Fruit fly (Drosophila melanogaster) whole organism, wandering third instar larva: ENCODE data around the gene CG17362.

Experiments
- Abd-B ChIP-seq: fragments of >200 bp; optimal IDR thresholded peaks from 2 replicates; lab custom pipeline; 2017; ENCODE audit warnings: missing biosample characterization, missing genetic modification characterization
- CG32264 ChIP-seq: fragments of 200-800 bp; sonication (Bioruptor generic); optimal IDR thresholded peaks from 2 replicates; lab custom pipeline; 2016; ENCODE audit warnings: missing biosample characterization, missing genetic modification characterization
- CG9705 ChIP-seq: fragments of 200-800 bp; sonication (Bioruptor generic); optimal IDR thresholded peaks from 2 replicates; lab custom pipeline; 2018; ENCODE audit warnings: missing biosample characterization, mild to moderate bottlenecking, missing genetic modification characterization
- CrebA ChIP-seq: fragments of 200-800 bp; sonication (Bioruptor generic); optimal IDR thresholded peaks from 2 replicates; lab custom pipeline; 2016; ENCODE audit warnings: missing biosample characterization, mild to moderate bottlenecking, missing genetic modification characterization, borderline replicate concordance
- Dfd ChIP-seq: fragments of >200 bp; optimal IDR thresholded peaks from 2 replicates; lab custom pipeline; 2017; ENCODE audit warnings: missing biosample characterization, missing genetic modification characterization
- Dif ChIP-seq: fragments of 200-275, 200-300 bp; sonication (Bioruptor generic); optimal IDR thresholded peaks from 2 replicates; lab custom pipeline; 2018; ENCODE audit warnings: missing biosample characterization, missing genetic modification characterization; ENCODE audit not compliant: partially characterized antibody
- GATAd ChIP-seq: sonication (Bioruptor generic); optimal IDR thresholded peaks from 2 replicates; lab custom pipeline; 2016; ENCODE audit warnings: missing biosample characterization, missing genetic modification characterization
- HLH106 ChIP-seq: fragments of 200-800 bp; optimal IDR thresholded peaks from 3 replicates; lab custom pipeline; 2019; ENCODE audit warnings: missing biosample characterization, mild to moderate bottlenecking, missing genetic modification characterization, moderate library complexity
- Hnf4 ChIP-seq: fragments of 200-800 bp; sonication (Bioruptor generic); optimal IDR thresholded peaks from 2 replicates; lab custom pipeline; 2016; ENCODE audit warnings: missing biosample characterization, mild to moderate bottlenecking, missing genetic modification characterization
- Hr78 ChIP-seq: fragments of >200 bp; optimal IDR thresholded peaks from 2 replicates; lab custom pipeline; 2017; ENCODE audit warnings: missing biosample characterization, missing genetic modification characterization
- Hr83 ChIP-seq: fragments of 200-300 bp; sonication (Bioruptor generic); optimal IDR thresholded peaks from 2 replicates; lab custom pipeline; 2016; ENCODE audit warnings: missing biosample characterization, mild to moderate bottlenecking, missing genetic modification characterization, moderate library complexity; ENCODE audit not compliant: poor library complexity, severe bottlenecking
- Jra ChIP-seq: sonication (Bioruptor generic); optimal IDR thresholded peaks from 2 replicates; lab custom pipeline; 2016; ENCODE audit warnings: missing biosample characterization, missing genetic modification characterization
- Mio ChIP-seq: sonication (Bioruptor generic); optimal IDR thresholded peaks from 2 replicates; lab custom pipeline; 2016; ENCODE audit warnings: missing biosample characterization, missing genetic modification characterization
- Myc ChIP-seq: fragments of >200 bp; optimal IDR thresholded peaks from 2 replicates; lab custom pipeline; 2017
- N ChIP-seq: fragments of >200 bp; optimal IDR thresholded peaks from 2 replicates; lab custom pipeline; 2018; ENCODE audit warnings: missing biosample characterization, missing external identifiers, missing genetic modification characterization
- OdsH ChIP-seq: fragments of 200-800 bp; sonication (Bioruptor generic); optimal IDR thresholded peaks from 2 replicates; lab custom pipeline; 2016; ENCODE audit warnings: missing biosample characterization, mild to moderate bottlenecking, missing genetic modification characterization
- Rel ChIP-seq, 2 experiments: fragments of 200-800 bp; sonication (Bioruptor generic) in 1 of 2; optimal IDR thresholded peaks; 2 replicates in 1 of 2; 3 replicates in 1 of 2; lab custom pipeline; 2016 to 2019; ENCODE audit warnings: mild to moderate bottlenecking in 2 of 2, missing biosample characterization in 2 of 2, missing genetic modification characterization in 2 of 2, moderate library complexity in 1 of 2
- Sp1 ChIP-seq: fragments of 200-800 bp; sonication (Bioruptor generic); optimal IDR thresholded peaks from 3 replicates; lab custom pipeline; 2019; ENCODE audit warnings: missing biosample characterization, mild to moderate bottlenecking, missing genetic modification characterization, moderate library complexity
- Vsx2 ChIP-seq: fragments of 200-300, 225-300 bp; sonication (Bioruptor generic); optimal IDR thresholded peaks from 2 replicates; lab custom pipeline; 2018; ENCODE audit warnings: missing biosample characterization, missing genetic modification characterization; ENCODE audit not compliant: partially characterized antibody
- br ChIP-seq: fragments of 200-800 bp; sonication (Bioruptor generic); optimal IDR thresholded peaks from 2 replicates; lab custom pipeline; 2016; ENCODE audit warnings: missing biosample characterization, missing genetic modification characterization
- brk ChIP-seq: fragments of 200-800 bp; sonication (Bioruptor generic); optimal IDR thresholded peaks from 2 replicates; lab custom pipeline; 2016; ENCODE audit warnings: missing biosample characterization, mild to moderate bottlenecking, missing genetic modification characterization
- dl ChIP-seq, 2 experiments: fragments of 175-275, 200-275 bp in 1 of 2; fragments of 200-275 bp in 1 of 2; sonication (Bioruptor generic); optimal IDR thresholded peaks; lab custom pipeline; 2018; ENCODE audit warnings: mild to moderate bottlenecking in 2 of 2, missing biosample characterization in 2 of 2, missing genetic modification characterization in 2 of 2, moderate library complexity in 2 of 2; ENCODE audit not compliant: partially characterized antibody in 2 of 2, insufficient read depth in 1 of 2
- dmrt93B ChIP-seq: fragments of 200-800 bp; sonication (Bioruptor generic); optimal IDR thresholded peaks from 2 replicates; lab custom pipeline; 2018; ENCODE audit warnings: missing biosample characterization, mild to moderate bottlenecking, missing genetic modification characterization
- dsf ChIP-seq: sonication (Bioruptor generic); optimal IDR thresholded peaks from 2 replicates; lab custom pipeline; 2016; ENCODE audit warnings: missing biosample characterization, missing genetic modification characterization, borderline replicate concordance
- ey ChIP-seq: fragments of 200-800 bp; sonication (Bioruptor generic); optimal IDR thresholded peaks from 2 replicates; lab custom pipeline; 2016; ENCODE audit warnings: missing biosample characterization, missing genetic modification characterization
- foxo ChIP-seq, 2 experiments: fragments of 200-800 bp; sonication (Bioruptor generic); optimal IDR thresholded peaks; 2 replicates in 1 of 2; 3 replicates in 1 of 2; lab custom pipeline; 2016 to 2017; ENCODE audit warnings: missing biosample characterization in 2 of 2, missing genetic modification characterization in 2 of 2
- fru ChIP-seq: fragments of 200-800 bp; sonication (Bioruptor generic); optimal IDR thresholded peaks from 3 replicates; lab custom pipeline; 2016; ENCODE audit warnings: missing biosample characterization, mild to moderate bottlenecking, missing genetic modification characterization
- h ChIP-seq: fragments of 200-800 bp; sonication (Bioruptor generic); optimal IDR thresholded peaks from 3 replicates; lab custom pipeline; 2016; ENCODE audit warnings: missing biosample characterization, mild to moderate bottlenecking, missing genetic modification characterization
- jim ChIP-seq: fragments of 175-275, 200-325 bp; sonication (Bioruptor generic); optimal IDR thresholded peaks from 2 replicates; lab custom pipeline; 2016; ENCODE audit warnings: missing biosample characterization, mild to moderate bottlenecking, missing genetic modification characterization
- lola ChIP-seq: fragments of >200 bp; optimal IDR thresholded peaks from 2 replicates; lab custom pipeline; 2017; ENCODE audit warnings: missing biosample characterization, missing genetic modification characterization
- pan ChIP-seq: fragments of >200 bp; optimal IDR thresholded peaks from 2 replicates; lab custom pipeline; 2017
- psq ChIP-seq: fragments of 200-800 bp; sonication (Bioruptor generic); optimal IDR thresholded peaks from 3 replicates; lab custom pipeline; 2017; ENCODE audit warnings: missing biosample characterization, mild to moderate bottlenecking, missing genetic modification characterization, moderate library complexity
- rgr ChIP-seq: fragments of 200-800 bp; sonication (Bioruptor generic); optimal IDR thresholded peaks from 3 replicates; lab custom pipeline; 2016; ENCODE audit warnings: missing biosample characterization, mild to moderate bottlenecking, missing genetic modification characterization
- sage ChIP-seq: fragments of 200-800 bp; sonication (Bioruptor generic); optimal IDR thresholded peaks from 2 replicates; lab custom pipeline; 2016; ENCODE audit warnings: missing biosample characterization, mild to moderate bottlenecking, missing genetic modification characterization
- sv ChIP-seq: fragments of 200-800 bp; sonication (Bioruptor generic); optimal IDR thresholded peaks from 3 replicates; lab custom pipeline; 2016; ENCODE audit warnings: missing biosample characterization, missing genetic modification characterization
- tai ChIP-seq: sonication (Bioruptor generic); optimal IDR thresholded peaks from 2 replicates; lab custom pipeline; 2016; ENCODE audit warnings: missing biosample characterization, missing genetic modification characterization
- usp ChIP-seq: fragments of >200 bp; optimal IDR thresholded peaks from 2 replicates; lab custom pipeline; 2017; ENCODE audit warnings: missing biosample characterization, missing genetic modification characterization
- woc ChIP-seq: sonication (Bioruptor generic); optimal IDR thresholded peaks from 2 replicates; lab custom pipeline; 2016; ENCODE audit warnings: missing biosample characterization, mild to moderate bottlenecking, missing genetic modification characterization

Gene CG17362

dm6 chr3L:13986330-13986729 is at the start of gene CG17362:
Gene CG17362 (plus strand): TSS chr3L:13986620.
- TF ChIP-seq sv (GFP tag; lab: Kevin White, UChicago) = no peak
- TF ChIP-seq rgr (GFP tag; lab: Kevin White, UChicago) = no peak
- no peak for TF ChIP-seq Abd-B (GFP tag; lab: Kevin White, UChicago)
- TF ChIP-seq usp (GFP tag; lab: Kevin White, UChicago) = no peak
- TF ChIP-seq CG9705 (GFP tag; lab: Kevin White, UChicago) = no peak
- TF ChIP-seq woc (GFP tag; lab: Kevin White, UChicago) = no peak
- TF ChIP-seq dmrt93B (GFP tag; lab: Kevin White, UChicago) = no peak
- no peak for TF ChIP-seq Rel (GFP tag; optimal IDR thresholded peaks at IDR 0.05; lab: Kevin White, UChicago)
- no peak for TF ChIP-seq Rel (tag; optimal IDR thresholded peaks at IDR 0.05; lab: Kevin White, UChicago)
- TF ChIP-seq Mio (GFP tag; lab: Kevin White, UChicago) = no peak
- no peak for TF ChIP-seq dsf (GFP tag; lab: Kevin White, UChicago)
- TF ChIP-seq N (GFP tag; lab: Kevin White, UChicago) = no peak
- TF ChIP-seq Myc = no peak
- no peak for TF ChIP-seq GATAd

- TF ChIP-seq tai (GFP tag; lab: Kevin White, UChicago) (no peak), GATAd (no peak), dl (GFP tag; optimal IDR thresholded peaks at IDR 0.05; lab: Kevin White, UChicago; ENCODE audit: insufficient read depth in 1 of 2, partially characterized antibody in 2 of 2) (no peak), h (no peak), psq (GFP tag; lab: Kevin White, UChicago) (no peak), Abd-B (GFP tag; lab: Kevin White, UChicago) (no peak), HLH106 (tag; lab: Kevin White, UChicago) (no peak), CrebA (GFP tag; lab: Kevin White, UChicago) (no peak)
- TF ChIP-seq, all 38 proteins: peak for 0
These were observed 49.6 kb upstream of the CG17362 start for dm6 chr3L:13936771-13937170.

- no peak for TF ChIP-seq Abd-B (GFP tag; lab: Kevin White, UChicago)
- TF ChIP-seq CG9705 (GFP tag; lab: Kevin White, UChicago) = peak; percentile 92
- peak in 1 of 2 experiments; percentile 51 for TF ChIP-seq dl (GFP tag; optimal IDR thresholded peaks at IDR 0.05; lab: Kevin White, UChicago; ENCODE audit: insufficient read depth in 1 of 2, partially characterized antibody in 2 of 2)
- TF ChIP-seq Vsx2 (GFP tag; lab: Kevin White, UChicago) = no peak
- peak; percentile 72 for TF ChIP-seq Hnf4 (GFP tag; lab: Kevin White, UChicago)
- peak; percentile 93 for TF ChIP-seq br
- no peak for TF ChIP-seq pan
- peak; percentile 93 for TF ChIP-seq woc (GFP tag; lab: Kevin White, UChicago)
- TF ChIP-seq GATAd = peak; percentile 65
- TF ChIP-seq Jra = peak; percentile 58
- peak; percentile 41 for TF ChIP-seq brk (GFP tag; lab: Kevin White, UChicago)
- TF ChIP-seq h = peak; percentile 92
- TF ChIP-seq Dfd = no peak
- TF ChIP-seq ey = peak; percentile 94
- TF ChIP-seq Dif (GFP tag; lab: Kevin White, UChicago) = peak; percentile 71
- peak; percentile 89 for TF ChIP-seq OdsH (GFP tag; lab: Kevin White, UChicago)
- TF ChIP-seq sage (GFP tag; lab: Kevin White, UChicago) = peak; percentile 62
- TF ChIP-seq psq (GFP tag; lab: Kevin White, UChicago) = peak; percentile 91
- no peak for TF ChIP-seq tai (GFP tag; lab: Kevin White, UChicago)
- no peak for TF ChIP-seq N (GFP tag; lab: Kevin White, UChicago)
- TF ChIP-seq dsf (GFP tag; lab: Kevin White, UChicago) = peak; percentile 40
- TF ChIP-seq Myc = no peak
- peak; percentile 42 for TF ChIP-seq Mio (GFP tag; lab: Kevin White, UChicago)
- TF ChIP-seq foxo (GFP tag; optimal IDR thresholded peaks at IDR 0.05; lab: Kevin White, UChicago) = peak; percentile 31 to 92
- no peak for TF ChIP-seq usp (GFP tag; lab: Kevin White, UChicago)
- peak; percentile 93 for TF ChIP-seq fru (GFP tag; lab: Kevin White, UChicago)
- TF ChIP-seq dmrt93B (GFP tag; lab: Kevin White, UChicago) = peak; percentile 93
- TF ChIP-seq Hr83 (GFP tag; lab: Kevin White, UChicago) = peak; percentile 64
- TF ChIP-seq sv (GFP tag; lab: Kevin White, UChicago) = peak; percentile 90
- TF ChIP-seq CrebA (GFP tag; lab: Kevin White, UChicago) = no peak
- TF ChIP-seq CG32264 (GFP tag; lab: Kevin White, UChicago) = no peak
- peak; percentile 96 for TF ChIP-seq Sp1 (GFP tag; lab: Kevin White, UChicago)
- TF ChIP-seq jim (GFP tag; lab: Kevin White, UChicago) = no peak
- peak; percentile 82 for TF ChIP-seq rgr (GFP tag; lab: Kevin White, UChicago)
- peak; percentile 93 for TF ChIP-seq HLH106 (tag; lab: Kevin White, UChicago)
- no peak for TF ChIP-seq Hr78 (GFP tag; lab: Kevin White, UChicago)
- no peak for TF ChIP-seq Rel (GFP tag; optimal IDR thresholded peaks at IDR 0.05; lab: Kevin White, UChicago)
- TF ChIP-seq Rel (tag; optimal IDR thresholded peaks at IDR 0.05; lab: Kevin White, UChicago) = no peak
- no peak for TF ChIP-seq lola (GFP tag; lab: Kevin White, UChicago)
These were observed 47.8 kb upstream of the CG17362 start for dm6 chr3L:13938470-13939150.
